Fruit fly (Drosophila melanogaster) whole organism: ENCODE results near the gene CG12017.

ENCODE experiments used
- psq ChIP-seq: fragments of >200 bp; optimal IDR thresholded peaks from 2 replicates; lab custom pipeline; 2017
- usp ChIP-seq: fragments of >200 bp; optimal IDR thresholded peaks from 2 replicates; lab custom pipeline; 2017; ENCODE audit warnings: missing biosample characterization, missing genetic modification characterization, mixed read lengths

DNA sequence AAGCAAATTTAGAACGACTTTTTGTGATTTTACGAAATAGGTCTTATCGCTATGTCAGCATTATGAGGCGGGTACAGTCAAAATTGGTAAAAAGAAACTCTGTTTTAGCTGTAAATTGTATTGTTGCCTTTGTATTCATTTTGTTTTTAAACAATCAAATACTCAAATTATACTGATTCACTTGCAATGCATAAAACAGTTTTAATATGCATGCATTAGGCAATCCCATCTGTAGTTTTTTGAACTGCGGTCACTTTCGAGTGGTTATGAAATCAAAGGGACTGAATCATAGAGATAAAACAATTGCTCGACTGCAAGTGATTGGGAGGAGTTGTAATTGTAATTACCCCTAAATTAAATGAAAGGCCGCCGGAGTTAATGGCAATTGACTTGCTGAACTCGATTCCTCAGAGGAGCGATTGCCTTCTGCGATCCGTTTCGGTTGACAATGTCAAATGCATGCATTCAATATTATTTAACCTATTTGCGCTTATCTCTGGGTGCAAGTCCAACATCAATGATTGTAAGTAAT, 59.7 kb downstream of the CG12017 start:
- TF ChIP-seq usp (GFP tag; lab: Kevin White, UChicago) (no peak), psq (no peak)
